Worm (Caenorhabditis elegans) whole organism, late embryonic: ENCODE data around the gene clec-129.

ENCODE experiments used
- C38D4.7 ChIP-seq: fragments of 200-800 bp; sonication (Bioruptor generic); optimal IDR thresholded peaks from 2 replicates; lab custom pipeline; 2018; ENCODE audit warnings: mild to moderate bottlenecking, missing genetic modification characterization, moderate library complexity, missing compliant biosample characterization
- F13H6.1 ChIP-seq: sonication (generic microtip); optimal IDR thresholded peaks from 2 replicates; lab custom pipeline; 2016; ENCODE audit warnings: missing genetic modification characterization, missing compliant biosample characterization
- K09A11.1 ChIP-seq: sonication (generic microtip); optimal IDR thresholded peaks from 2 replicates; lab custom pipeline; 2017; ENCODE audit warnings: antibody characterized with exemption, mild to moderate bottlenecking, missing genetic modification characterization, missing compliant biosample characterization; ENCODE audit not compliant: insufficient read depth
- T23F11.4 ChIP-seq: fragments of 200-800 bp; sonication (Bioruptor generic); optimal IDR thresholded peaks from 2 replicates; lab custom pipeline; 2018; ENCODE audit warnings: mild to moderate bottlenecking, missing genetic modification characterization, missing compliant biosample characterization
- Y22D7AL.16 ChIP-seq: sonication (generic microtip); optimal IDR thresholded peaks from 2 replicates; lab custom pipeline; 2016; ENCODE audit warnings: missing genetic modification characterization, missing compliant biosample characterization
- ahr-1 ChIP-seq: sonication (generic microtip); optimal IDR thresholded peaks from 2 replicates; lab custom pipeline; 2016; ENCODE audit warnings: missing genetic modification characterization, missing compliant biosample characterization
- ama-1 ChIP-seq: fragments of 150-350 bp; optimal IDR thresholded peaks from 2 replicates; lab custom pipeline; 2014
- ceh-14 ChIP-seq: sonication (generic microtip); optimal IDR thresholded peaks from 2 replicates; lab custom pipeline; 2016; ENCODE audit warnings: missing genotype, missing genetic modification characterization, missing compliant biosample characterization
- ceh-18 ChIP-seq: sonication (generic microtip); optimal IDR thresholded peaks from 2 replicates; lab custom pipeline; 2016; ENCODE audit warnings: missing genetic modification characterization, missing compliant biosample characterization
- ceh-19 ChIP-seq: fragments of 200-800 bp; sonication (Bioruptor generic); optimal IDR thresholded peaks from 2 replicates; lab custom pipeline; 2018; ENCODE audit warnings: mild to moderate bottlenecking, missing genetic modification characterization, missing compliant biosample characterization
- ceh-24 ChIP-seq: sonication (generic microtip); optimal IDR thresholded peaks from 2 replicates; lab custom pipeline; 2016; ENCODE audit warnings: mild to moderate bottlenecking, missing genetic modification characterization, missing compliant biosample characterization
- ceh-30 ChIP-seq: fragments of 150-350 bp; optimal IDR thresholded peaks from 2 replicates; lab custom pipeline; 2014; ENCODE audit warnings: missing biosample characterization, missing genetic modification characterization
- ceh-31 ChIP-seq: sonication (generic microtip); optimal IDR thresholded peaks from 2 replicates; lab custom pipeline; 2016; ENCODE audit warnings: missing genetic modification characterization, missing compliant biosample characterization
- ceh-45 ChIP-seq: fragments of 200-800 bp; sonication (Bioruptor generic); IDR thresholded peaks from 2 replicates; pipeline ENCODE4 v1.3.6; 2022; ENCODE audit warnings: missing genetic modification reagents, missing genetic modification characterization, missing compliant biosample characterization
- ceh-48 ChIP-seq: sonication (generic microtip); optimal IDR thresholded peaks from 2 replicates; lab custom pipeline; 2016; ENCODE audit warnings: missing genetic modification characterization, inconsistent platforms, missing compliant biosample characterization
- ceh-6 ChIP-seq: fragments of 200-800 bp; sonication (Bioruptor generic); optimal IDR thresholded peaks from 2 replicates; lab custom pipeline; 2018; ENCODE audit warnings: mild to moderate bottlenecking, missing genetic modification characterization, missing compliant biosample characterization
- ceh-9 ChIP-seq: sonication (generic microtip); optimal IDR thresholded peaks from 2 replicates; lab custom pipeline; 2016; ENCODE audit warnings: mild to moderate bottlenecking, missing genetic modification characterization, inconsistent platforms, missing compliant biosample characterization
- dmd-4 ChIP-seq: sonication (generic microtip); optimal IDR thresholded peaks from 2 replicates; lab custom pipeline; 2016; ENCODE audit warnings: borderline replicate concordance, missing genetic modification characterization, missing compliant biosample characterization
- elt-4 ChIP-seq: sonication (generic microtip); optimal IDR thresholded peaks from 2 replicates; lab custom pipeline; 2016; ENCODE audit warnings: missing genetic modification characterization, missing compliant biosample characterization
- ets-4 ChIP-seq: sonication (generic microtip); optimal IDR thresholded peaks from 2 replicates; lab custom pipeline; 2016; ENCODE audit warnings: missing genetic modification characterization, missing compliant biosample characterization
- eyg-1 ChIP-seq: sonication (generic microtip); optimal IDR thresholded peaks from 2 replicates; lab custom pipeline; 2016; ENCODE audit warnings: missing genotype, missing genetic modification characterization, missing compliant biosample characterization
- fkh-10 ChIP-seq: fragments of 150-350 bp; optimal IDR thresholded peaks from 2 replicates; lab custom pipeline; 2014; ENCODE audit warnings: missing biosample characterization, missing genetic modification reagents, missing genetic modification characterization
- fkh-6 ChIP-seq: sonication (generic microtip); optimal IDR thresholded peaks from 2 replicates; lab custom pipeline; 2016; ENCODE audit warnings: missing genetic modification characterization, missing compliant biosample characterization
- gmeb-2 ChIP-seq: sonication (generic microtip); optimal IDR thresholded peaks from 2 replicates; lab custom pipeline; 2016; ENCODE audit warnings: missing genetic modification characterization, inconsistent platforms, missing compliant biosample characterization
- hlh-13 ChIP-seq: fragments of 200-800 bp; sonication (Bioruptor generic); optimal IDR thresholded peaks from 2 replicates; lab custom pipeline; 2018; ENCODE audit warnings: mild to moderate bottlenecking, missing genetic modification characterization, missing compliant biosample characterization
- hlh-15 ChIP-seq: sonication (generic microtip); optimal IDR thresholded peaks from 2 replicates; lab custom pipeline; 2016; ENCODE audit warnings: missing genetic modification characterization, missing compliant biosample characterization
- hlh-6 ChIP-seq: sonication (generic microtip); optimal IDR thresholded peaks from 2 replicates; lab custom pipeline; 2016; ENCODE audit warnings: missing genotype, missing genetic modification characterization, missing compliant biosample characterization
- lim-6 ChIP-seq: sonication (generic microtip); optimal IDR thresholded peaks from 2 replicates; lab custom pipeline; 2016; ENCODE audit warnings: missing genetic modification characterization, missing compliant biosample characterization
- lin-11 ChIP-seq: fragments of 200-800 bp; sonication (Bioruptor generic); optimal IDR thresholded peaks from 2 replicates; lab custom pipeline; 2018; ENCODE audit warnings: mild to moderate bottlenecking, missing genetic modification characterization, missing compliant biosample characterization
- madf-2 ChIP-seq: sonication (generic microtip); optimal IDR thresholded peaks from 2 replicates; lab custom pipeline; 2017; ENCODE audit warnings: missing genetic modification characterization, missing compliant biosample characterization
- nfya-1 ChIP-seq: sonication (generic microtip); optimal IDR thresholded peaks from 2 replicates; lab custom pipeline; 2017; ENCODE audit warnings: missing genetic modification characterization, mild to moderate bottlenecking, missing compliant biosample characterization, antibody characterized with exemption, moderate library complexity
- nhr-11 ChIP-seq: fragments of 150-350 bp; optimal IDR thresholded peaks from 2 replicates; lab custom pipeline; 2014; ENCODE audit warnings: missing biosample characterization, missing genetic modification characterization
- nhr-232 ChIP-seq: sonication (generic microtip); optimal IDR thresholded peaks from 2 replicates; lab custom pipeline; 2016; ENCODE audit warnings: missing genetic modification characterization, missing compliant biosample characterization
- odd-2 ChIP-seq: sonication (generic microtip); optimal IDR thresholded peaks from 2 replicates; lab custom pipeline; 2017; ENCODE audit warnings: antibody characterized with exemption, mild to moderate bottlenecking, missing genetic modification characterization, missing compliant biosample characterization
- pag-3 ChIP-seq: sonication (generic microtip); optimal IDR thresholded peaks from 2 replicates; lab custom pipeline; 2016; ENCODE audit warnings: missing compliant biosample characterization, missing genetic modification characterization, borderline replicate concordance
- pax-1 ChIP-seq: fragments of 150-350 bp; optimal IDR thresholded peaks from 2 replicates; lab custom pipeline; 2014; ENCODE audit warnings: missing biosample characterization, missing genetic modification characterization
- syd-9 ChIP-seq: sonication (generic microtip); optimal IDR thresholded peaks from 2 replicates; lab custom pipeline; 2016; ENCODE audit warnings: mild to moderate bottlenecking, missing genetic modification characterization, moderate library complexity, missing compliant biosample characterization
- tbx-7 ChIP-seq: sonication (generic microtip); optimal IDR thresholded peaks from 2 replicates; lab custom pipeline; 2016; ENCODE audit warnings: missing genotype, missing genetic modification characterization, missing compliant biosample characterization
- ttx-3 ChIP-seq: sonication (generic microtip); optimal IDR thresholded peaks from 2 replicates; lab custom pipeline; 2016; ENCODE audit warnings: missing genetic modification reagents, missing genetic modification characterization, missing compliant biosample characterization
- unc-55 ChIP-seq: sonication (generic microtip); optimal IDR thresholded peaks from 2 replicates; lab custom pipeline; 2017; ENCODE audit warnings: missing biosample characterization, missing genetic modification reagents, missing genetic modification characterization
- unc-86 ChIP-seq: sonication (generic microtip); optimal IDR thresholded peaks from 2 replicates; lab custom pipeline; 2016; ENCODE audit warnings: missing genetic modification characterization, missing compliant biosample characterization
- ztf-16 ChIP-seq: sonication (generic microtip); optimal IDR thresholded peaks from 2 replicates; lab custom pipeline; 2017; ENCODE audit warnings: missing genetic modification characterization, missing compliant biosample characterization

The clec-129 gene

ce11 chrII:3557417-3557816 lies 13.9 kb upstream of the clec-129 start, which contains the start of gene lgc-45:
TSS of gene lgc-45 (plus strand) at chrII:3557472.
- TF ChIP-seq Y22D7AL.16 (tag; lab: Kevin White, UChicago) (no peak), syd-9 (tag; lab: Kevin White, UChicago) (no peak), T23F11.4 (no peak), pag-3 (tag; lab: Kevin White, UChicago) (no peak), hlh-15 (tag; lab: Kevin White, UChicago) (no peak), ets-4 (no peak), nfya-1 (tag; lab: Kevin White, UChicago) (no peak), lim-6 (tag; lab: Kevin White, UChicago) (no peak), ceh-48 (tag; lab: Kevin White, UChicago) (no peak), ceh-18 (tag; lab: Kevin White, UChicago) (no peak), hlh-6 (tag; lab: Kevin White, UChicago) (no peak), ttx-3 (tag; lab: Kevin White, UChicago) (no peak), fkh-6 (tag; lab: Kevin White, UChicago) (no peak), elt-4 (tag; lab: Kevin White, UChicago) (no peak), ztf-16 (no peak), ceh-6 (GFP tag; lab: Kevin White, UChicago) (no peak), ceh-45 (no peak), unc-55 (GFP tag; lab: Kevin White, UChicago) (no peak), ceh-24 (tag; lab: Kevin White, UChicago) (no peak), unc-86 (tag; lab: Kevin White, UChicago) (no peak)

- no peak for TF ChIP-seq ceh-30 (tag; lab: Kevin White, UChicago)
- TF ChIP-seq C38D4.7 (GFP tag; lab: Kevin White, UChicago) = no peak
- TF ChIP-seq ceh-24 (tag; lab: Kevin White, UChicago) = no peak
- no peak for TF ChIP-seq lin-11
- TF ChIP-seq ceh-14 (tag; lab: Kevin White, UChicago) = no peak
- TF ChIP-seq ceh-31 = no peak
- TF ChIP-seq madf-2 (tag; lab: Kevin White, UChicago) = no peak
- TF ChIP-seq Y22D7AL.16 (tag; lab: Kevin White, UChicago) = no peak
- TF ChIP-seq odd-2 (tag; lab: Kevin White, UChicago) = no peak
- no peak for TF ChIP-seq T23F11.4
- TF ChIP-seq tbx-7 (tag; lab: Kevin White, UChicago) = no peak
- TF ChIP-seq K09A11.1 = no peak
- TF ChIP-seq nhr-232 (tag; lab: Kevin White, UChicago) = no peak
- TF ChIP-seq nfya-1 (tag; lab: Kevin White, UChicago) = no peak
- TF ChIP-seq ceh-45 = no peak
- TF ChIP-seq ceh-19 (GFP tag; lab: Kevin White, UChicago) = no peak
- no peak for TF ChIP-seq ttx-3 (tag; lab: Kevin White, UChicago)
- TF ChIP-seq, all 69 proteins: peak for 0
Observed at ce11 chrII:3560592-3560991, 10.7 kb upstream of the clec-129 start, which contains the start of gene W10G11.1. TSS of gene W10G11.1 (minus strand) at chrII:3560692.

- no peak for TF ChIP-seq gmeb-2 (tag; lab: Kevin White, UChicago)
- TF ChIP-seq ahr-1 (tag; lab: Kevin White, UChicago) = no peak
- TF ChIP-seq ceh-9 (tag; lab: Kevin White, UChicago) = no peak
- TF ChIP-seq eyg-1 (tag; lab: Kevin White, UChicago) = no peak
- TF ChIP-seq nhr-11 (tag; lab: Kevin White, UChicago) = no peak
- TF ChIP-seq C38D4.7 (GFP tag; lab: Kevin White, UChicago) = no peak
- no peak for TF ChIP-seq unc-55 (GFP tag; lab: Kevin White, UChicago)
- TF ChIP-seq pax-1 (tag; lab: Kevin White, UChicago) = no peak
- TF ChIP-seq F13H6.1 = no peak
- TF ChIP-seq dmd-4 (tag; lab: Kevin White, UChicago) = no peak
- no peak for TF ChIP-seq ama-1
- TF ChIP-seq tbx-7 (tag; lab: Kevin White, UChicago) = no peak
- no peak for TF ChIP-seq fkh-10
- TF ChIP-seq ztf-16 = no peak
- no peak for TF ChIP-seq hlh-13 (GFP tag; lab: Kevin White, UChicago)
Observed at ce11 chrII:3561561-3561960, 9.7 kb upstream of the clec-129 start, which contains the start of gene W10G11.2. TSS of gene W10G11.2 (minus strand) at chrII:3561661.
